Fruit fly (Drosophila melanogaster) whole organism, embryonic: ENCODE measurements around the gene MESR3.

ENCODE experiments used
- Adf1 ChIP-seq: fragments of 200-800 bp; sonication (Bioruptor generic); IDR thresholded peaks from 2 replicates; pipeline ENCODE4 v1.3.6; 2022; ENCODE audit warnings: missing biosample characterization, missing genetic modification characterization
- Bgb ChIP-seq: fragments of 200-800 bp; sonication (Bioruptor generic); IDR thresholded peaks from 2 replicates; pipeline ENCODE4 v1.3.6; 2022; ENCODE audit warnings: missing biosample characterization, missing genetic modification characterization; ENCODE audit not compliant: partially characterized antibody
- C15 ChIP-seq: fragments of 200-800 bp; sonication (Bioruptor generic); IDR thresholded peaks from 3 replicates; pipeline ENCODE4 v1.3.6; 2022; ENCODE audit warnings: missing biosample characterization, missing genetic modification characterization
- CG12391 ChIP-seq: fragments of 200-800 bp; sonication (Bioruptor generic); optimal IDR thresholded peaks from 3 replicates; lab custom pipeline; 2018; ENCODE audit warnings: missing biosample characterization, mild to moderate bottlenecking, missing genetic modification characterization, moderate library complexity
- CG13296 ChIP-seq: fragments of 200-800 bp; sonication (Bioruptor generic); optimal IDR thresholded peaks from 3 replicates; lab custom pipeline; 2018; ENCODE audit warnings: missing biosample characterization, mild to moderate bottlenecking, missing genetic modification characterization
- CG13624 ChIP-seq: fragments of 200-800 bp; sonication (Bioruptor generic); optimal IDR thresholded peaks from 2 replicates; lab custom pipeline; 2016; ENCODE audit warnings: missing biosample characterization, missing genetic modification characterization
- CG14667 ChIP-seq: fragments of 200-800 bp; sonication (Bioruptor generic); IDR thresholded peaks from 2 replicates; pipeline ENCODE4 v1.3.6; 2022; ENCODE audit warnings: missing biosample characterization, missing genetic modification characterization
- CG1529 ChIP-seq: fragments of 200-800 bp; sonication (Bioruptor generic); optimal IDR thresholded peaks from 3 replicates; lab custom pipeline; 2018; ENCODE audit warnings: missing biosample characterization, missing genetic modification characterization
- CG15514 ChIP-seq: fragments of 200-800 bp; sonication (Bioruptor generic); optimal IDR thresholded peaks from 3 replicates; lab custom pipeline; 2017; ENCODE audit warnings: missing biosample characterization, missing genetic modification characterization, mild to moderate bottlenecking, moderate library complexity, missing genetic modification reagents
- CG15601 ChIP-seq: fragments of 200-800 bp; sonication (Bioruptor generic); optimal IDR thresholded peaks from 3 replicates; lab custom pipeline; 2019; ENCODE audit warnings: missing biosample characterization, mild to moderate bottlenecking, missing genetic modification characterization, moderate library complexity
- CG1603 ChIP-seq: fragments of 200-800 bp; sonication (Bioruptor generic); optimal IDR thresholded peaks from 2 replicates; lab custom pipeline; 2019; ENCODE audit warnings: missing biosample characterization, mild to moderate bottlenecking, missing genetic modification characterization, moderate library complexity
- CG16813 ChIP-seq: fragments of 200-800 bp; sonication (Bioruptor generic); IDR thresholded peaks from 3 replicates; pipeline ENCODE4 v1.3.6; 2022; ENCODE audit warnings: missing biosample characterization, missing genetic modification characterization; ENCODE audit not compliant: partially characterized antibody
- CG18619 ChIP-seq: fragments of 200-800 bp; sonication (Bioruptor generic); optimal IDR thresholded peaks from 3 replicates; lab custom pipeline; 2017; ENCODE audit warnings: missing biosample characterization, mild to moderate bottlenecking, missing genetic modification characterization
- CG33213 ChIP-seq: fragments of 200-800 bp; sonication (Bioruptor generic); optimal IDR thresholded peaks from 3 replicates; lab custom pipeline; 2016; ENCODE audit warnings: missing biosample characterization, missing genetic modification characterization
- CG33557 ChIP-seq: fragments of 200-800 bp; sonication (Bioruptor generic); optimal IDR thresholded peaks from 2 replicates; lab custom pipeline; 2019; ENCODE audit warnings: missing biosample characterization, mild to moderate bottlenecking, missing genetic modification characterization, moderate library complexity
- CG34224 ChIP-seq: fragments of 200-800 bp; sonication (Bioruptor generic); IDR thresholded peaks from 3 replicates; pipeline ENCODE4 v1.3.6; 2022; ENCODE audit warnings: missing biosample characterization, missing genetic modification characterization; ENCODE audit not compliant: partially characterized antibody
- CG5180 ChIP-seq: fragments of 200-800 bp; sonication (Bioruptor generic); optimal IDR thresholded peaks from 3 replicates; lab custom pipeline; 2017; ENCODE audit warnings: missing biosample characterization, missing genetic modification characterization, mild to moderate bottlenecking, moderate library complexity, missing genetic modification reagents
- CG5245 ChIP-seq: fragments of 200-800 bp; sonication (Bioruptor generic); optimal IDR thresholded peaks from 3 replicates; lab custom pipeline; 2016; ENCODE audit warnings: missing biosample characterization, missing genetic modification characterization
- CG8089 ChIP-seq: fragments of 200-800 bp; sonication (Bioruptor generic); optimal IDR thresholded peaks from 3 replicates; lab custom pipeline; 2016; ENCODE audit warnings: missing biosample characterization, missing genetic modification characterization
- CG8765 ChIP-seq: fragments of 200-800 bp; sonication (Bioruptor generic); IDR thresholded peaks from 2 replicates; pipeline ENCODE4 v1.3.6; 2022; ENCODE audit warnings: missing biosample characterization, missing genetic modification characterization
- CG8924 ChIP-seq: fragments of 200-800 bp; optimal IDR thresholded peaks from 3 replicates; lab custom pipeline; 2019; ENCODE audit warnings: missing biosample characterization, mild to moderate bottlenecking, missing genetic modification characterization, moderate library complexity
- CG9876 ChIP-seq: fragments of 200-800 bp; sonication (Bioruptor generic); optimal IDR thresholded peaks from 2 replicates; lab custom pipeline; 2016; ENCODE audit warnings: missing biosample characterization, missing genetic modification characterization
- CG9932 ChIP-seq: fragments of 200-800 bp; sonication (Bioruptor generic); IDR thresholded peaks from 2 replicates; pipeline ENCODE4 v1.3.6; 2022; ENCODE audit warnings: missing biosample characterization, missing genetic modification characterization
- CHES-1-like ChIP-seq: fragments of 200-800 bp; sonication (Bioruptor generic); optimal IDR thresholded peaks from 2 replicates; lab custom pipeline; 2016; ENCODE audit warnings: missing biosample characterization, missing genetic modification characterization
- Dek ChIP-seq: fragments of 200-800 bp; sonication (Bioruptor generic); optimal IDR thresholded peaks from 3 replicates; lab custom pipeline; 2019; ENCODE audit warnings: missing biosample characterization, mild to moderate bottlenecking, missing genetic modification characterization, moderate library complexity
- Dip2 ChIP-seq: fragments of 200-800 bp; sonication (Bioruptor generic); IDR thresholded peaks from 2 replicates; pipeline ENCODE4 v1.3.6; 2022; ENCODE audit warnings: missing biosample characterization, missing genetic modification characterization
- Ets65A ChIP-seq: fragments of 200-800 bp; sonication (Bioruptor generic); peaks from one replicate; lab custom pipeline; 2016; ENCODE audit warnings: missing biosample characterization, missing genetic modification characterization
- H2.0 ChIP-seq: fragments of 200-800 bp; sonication (Bioruptor generic); IDR thresholded peaks from 2 replicates; pipeline ENCODE4 v1.3.6; 2022; ENCODE audit warnings: missing biosample characterization, missing genetic modification characterization
- HHEX ChIP-seq: fragments of 200-800 bp; sonication (Bioruptor generic); optimal IDR thresholded peaks from 3 replicates; lab custom pipeline; 2017; ENCODE audit warnings: missing biosample characterization, mild to moderate bottlenecking, missing genetic modification characterization, missing genetic modification reagents
- Hr51 ChIP-seq, 2 experiments: fragments of 200-800 bp; sonication (Bioruptor generic); optimal IDR thresholded peaks; 2 replicates in 1 of 2; 3 replicates in 1 of 2; lab custom pipeline; 2016 to 2018; ENCODE audit warnings: missing biosample characterization in 2 of 2, missing genetic modification characterization in 2 of 2, mild to moderate bottlenecking in 1 of 2, moderate library complexity in 1 of 2
- NC2α ChIP-seq: fragments of 200-800 bp; sonication (Bioruptor generic); optimal IDR thresholded peaks from 2 replicates; lab custom pipeline; 2016; ENCODE audit warnings: missing biosample characterization, missing genetic modification characterization
- NFAT ChIP-seq: fragments of 200-800 bp; sonication (Bioruptor generic); IDR thresholded peaks from 2 replicates; pipeline ENCODE4 v1.3.6; 2022; ENCODE audit warnings: missing biosample characterization, missing genetic modification characterization
- Poxn ChIP-seq: fragments of 200-800 bp; sonication (Bioruptor generic); IDR thresholded peaks from 2 replicates; pipeline ENCODE4 v1.3.6; 2022; ENCODE audit warnings: missing biosample characterization, missing genetic modification characterization
- Taf1 ChIP-seq: fragments of 200-800 bp; sonication (Bioruptor generic); IDR thresholded peaks from 2 replicates; pipeline ENCODE4 v1.3.6; 2022; ENCODE audit warnings: missing biosample characterization, missing genetic modification characterization
- disco-r ChIP-seq: fragments of 200-800 bp; sonication (Bioruptor generic); optimal IDR thresholded peaks from 2 replicates; lab custom pipeline; 2016; ENCODE audit warnings: missing biosample characterization, missing genetic modification characterization
- emc ChIP-seq: fragments of 200-800 bp; sonication (Bioruptor generic); optimal IDR thresholded peaks from 2 replicates; lab custom pipeline; 2016; ENCODE audit warnings: missing biosample characterization, missing genetic modification characterization
- hb ChIP-seq: fragments of 200-800 bp; sonication (Bioruptor generic); IDR thresholded peaks from 3 replicates; pipeline ENCODE4 v1.3.6; 2022; ENCODE audit warnings: missing biosample characterization, missing genetic modification characterization; ENCODE audit not compliant: partially characterized antibody
- ind ChIP-seq: fragments of 200-800 bp; sonication (Bioruptor generic); optimal IDR thresholded peaks from 3 replicates; lab custom pipeline; 2016; ENCODE audit warnings: missing biosample characterization, missing genetic modification characterization
- inv ChIP-seq: fragments of 200-800 bp; sonication (Bioruptor generic); IDR thresholded peaks from 2 replicates; pipeline ENCODE4 v1.3.6; 2022; ENCODE audit warnings: missing biosample characterization, missing genetic modification characterization; ENCODE audit not compliant: partially characterized antibody
- klu ChIP-seq: fragments of 200-800 bp; sonication (Bioruptor generic); IDR thresholded peaks from 2 replicates; pipeline ENCODE4 v1.3.6; 2022; ENCODE audit warnings: missing biosample characterization, missing genetic modification characterization
- lbe ChIP-seq: fragments of 200-800 bp; sonication (Bioruptor generic); optimal IDR thresholded peaks from 2 replicates; lab custom pipeline; 2016; ENCODE audit warnings: missing biosample characterization, mild to moderate bottlenecking, missing genetic modification characterization
- mam ChIP-seq: fragments of 200-800 bp; sonication (Bioruptor generic); optimal IDR thresholded peaks from 3 replicates; lab custom pipeline; 2016; ENCODE audit warnings: missing biosample characterization, missing genetic modification characterization
- pum ChIP-seq: fragments of 200-800 bp; sonication (Bioruptor generic); optimal IDR thresholded peaks from 2 replicates; lab custom pipeline; 2016; ENCODE audit warnings: missing biosample characterization, missing genetic modification characterization
- slbo ChIP-seq: fragments of 200-800 bp; sonication (Bioruptor generic); IDR thresholded peaks from 2 replicates; pipeline ENCODE4 v1.3.6; 2022; ENCODE audit warnings: missing biosample characterization, missing genetic modification characterization
- sug ChIP-seq: fragments of 200-800 bp; optimal IDR thresholded peaks from 2 replicates; lab custom pipeline; 2019; ENCODE audit warnings: missing biosample characterization, mild to moderate bottlenecking, missing genetic modification characterization, moderate library complexity
- unc-4 ChIP-seq: fragments of 200-800 bp; sonication (Bioruptor generic); IDR thresholded peaks from 2 replicates; pipeline ENCODE4 v1.3.6; 2022; ENCODE audit warnings: missing biosample characterization, missing genetic modification characterization; ENCODE audit not compliant: partially characterized antibody
- usp ChIP-seq: fragments of >200 bp; optimal IDR thresholded peaks from 2 replicates; lab custom pipeline; 2017; ENCODE audit warnings: missing biosample characterization, missing genetic modification characterization

MESR3 gene

DNA sequence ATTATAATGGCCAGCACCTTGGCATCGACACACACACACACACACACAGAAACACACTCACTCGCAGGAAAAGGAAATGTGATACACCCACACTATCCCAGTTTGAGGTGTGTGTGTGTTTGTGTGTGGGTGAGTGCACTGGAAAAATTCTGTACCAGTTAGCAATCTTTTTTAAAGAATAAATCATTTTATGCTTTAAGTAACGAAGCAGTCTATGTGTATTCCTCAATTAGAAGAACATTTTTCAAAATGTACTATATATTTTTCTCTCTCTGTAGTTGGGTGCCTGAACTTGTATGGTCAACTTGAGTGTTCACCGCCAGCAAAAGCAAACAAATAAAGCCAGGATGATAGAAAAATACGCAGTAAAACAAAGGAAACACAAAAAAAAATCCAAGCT is 32.4 kb upstream of the MESR3 start (continued):
- no peak for TF ChIP-seq Dip2 (GFP tag; lab: Robert Waterston, UW)
- TF ChIP-seq CG9932 (GFP tag; lab: Robert Waterston, UW) = peak; percentile 44
- TF ChIP-seq, all 482 proteins: peak for 61

DNA sequence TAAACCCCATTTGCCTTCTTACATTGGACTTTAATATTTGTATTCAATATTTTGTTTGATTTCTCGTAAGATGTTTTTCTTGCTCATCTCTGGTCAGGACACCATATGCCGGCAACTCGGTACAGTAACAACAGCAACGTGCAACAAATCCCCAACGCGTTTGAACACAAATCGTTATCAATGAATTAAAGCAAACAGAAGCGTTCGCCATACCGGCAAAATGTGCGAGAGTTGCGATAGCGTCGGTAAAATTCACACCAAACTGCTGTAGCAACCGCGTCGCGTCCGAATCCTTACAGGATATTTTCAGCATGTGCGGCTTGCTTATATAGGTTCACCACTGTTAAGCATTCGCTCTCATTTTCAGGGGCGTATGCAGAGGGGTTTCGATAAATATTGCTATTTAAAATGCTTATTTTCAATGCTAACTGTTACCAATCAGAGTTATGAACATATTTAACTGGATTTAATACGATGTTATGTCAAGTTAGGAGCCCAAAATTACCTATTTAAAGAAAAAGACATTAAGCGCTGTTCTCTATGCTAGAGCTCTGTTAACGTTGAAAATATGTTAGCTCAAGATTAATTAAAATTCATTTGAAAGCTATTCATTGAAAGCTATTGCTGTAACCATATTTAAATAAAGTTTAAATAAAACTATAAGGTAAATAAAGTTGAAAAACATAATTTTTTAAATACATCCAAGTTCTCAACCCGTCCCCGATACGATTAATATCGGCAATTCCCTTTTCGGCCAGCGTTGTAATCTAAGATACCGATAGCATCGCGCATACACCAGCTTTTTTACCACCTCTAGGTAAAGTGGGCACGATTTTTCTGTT is 26.7 kb upstream of the MESR3 start, which contains the start of the genes Pde11 and CG15160:
Gene Pde11 (minus strand): TSS at position 243 of the 842 bp plus-strand sequence.
Gene CG15160 (plus strand): TSS at position 792 of the 842 bp plus-strand sequence.
- TF ChIP-seq Poxn (GFP tag; lab: Robert Waterston, UW) (no peak), mam (GFP tag; lab: Kevin White, UChicago) (peak; percentile 50), slbo (GFP tag; lab: Robert Waterston, UW) (peak; percentile 65; the same call in 1 of the 2 replicates), Bgb (GFP tag; lab: Robert Waterston, UW) (peak; percentile 100), pum (GFP tag; lab: Kevin White, UChicago) (peak; percentile 19), CG34224 (GFP tag; lab: Robert Waterston, UW) (peak; percentile 94), unc-4 (peak; percentile 97), ind (GFP tag; lab: Kevin White, UChicago) (peak; percentile 21), lbe (peak; percentile 60), emc (GFP tag; lab: Kevin White, UChicago) (no peak), CG1529 (GFP tag; lab: Kevin White, UChicago) (no peak), CG33213 (GFP tag; lab: Kevin White, UChicago) (peak; percentile 52), Hr51 (GFP tag; optimal IDR thresholded peaks at IDR 0.05; lab: Kevin White, UChicago) (no peak), disco-r (GFP tag; lab: Kevin White, UChicago) (no peak), Adf1 (GFP tag; lab: Robert Waterston, UW) (no peak), CG12391 (tag; lab: Kevin White, UChicago) (no peak), CG18619 (GFP tag; lab: Kevin White, UChicago) (peak; percentile 6), C15 (GFP tag; lab: Robert Waterston, UW) (0 out of 3 replicates have a peak, but pooled peaks have one; percentile 7), CG8089 (no peak), sug (tag; lab: Kevin White, UChicago) (peak; percentile 39), CG33557 (GFP tag; lab: Kevin White, UChicago) (peak; percentile 20), Taf1 (GFP tag; lab: Robert Waterston, UW) (no peak), CG16813 (GFP tag; lab: Robert Waterston, UW) (peak; percentile 100), CG14667 (GFP tag; lab: Robert Waterston, UW) (no peak), Dek (peak; percentile 39), NC2α (no peak), HHEX (GFP tag; lab: Kevin White, UChicago) (no peak), Ets65A (peak; percentile 79), usp (GFP tag; lab: Kevin White, UChicago) (no peak), CG15601 (peak; percentile 35), CG15514 (peak; percentile 75), CG8924 (tag; lab: Kevin White, UChicago) (peak; percentile 4), CG1603 (tag; lab: Kevin White, UChicago) (peak; percentile 74), CG5180 (peak; percentile 91), inv (GFP tag; lab: Robert Waterston, UW) (peak; percentile 99), CG13624 (GFP tag; lab: Kevin White, UChicago) (peak; percentile 56), hb (GFP tag; lab: Robert Waterston, UW) (peak; percentile 100), klu (GFP tag; lab: Robert Waterston, UW) (no peak), CG13296 (GFP tag; lab: Kevin White, UChicago) (no peak), CHES-1-like (GFP tag; lab: Kevin White, UChicago) (peak; percentile 18), NFAT (peak; percentile 50; the same call in 1 of the 2 replicates), CG5245 (GFP tag; lab: Kevin White, UChicago) (no peak), CG9876 (GFP tag; lab: Kevin White, UChicago) (peak; percentile 11), CG8765 (GFP tag; lab: Robert Waterston, UW) (no peak), H2.0 (GFP tag; lab: Robert Waterston, UW) (no peak)
